Worm (Caenorhabditis elegans): Measurements from ENCODE around the gene clec-266.

ce11 chrX:6617622-6618021 is 5.1 kb downstream of the clec-266 start:
- no peak for TF ChIP-seq him-1 (tag; optimal IDR thresholded peaks at IDR 0.05)
- TF ChIP-seq dao-5 (tag; optimal IDR thresholded peaks at IDR 0.05) = no peak
